Worm (Caenorhabditis elegans): Measurements from ENCODE around the gene exos-9.
A peak's percentile ranks its signal among the peaks of the same experiment; 100 is the strongest.

Gene exos-9

ce11 chrIII:7180613-7181012 is 17.3 kb downstream of the exos-9 start, which contains the start of gene ndab-2:
TSS of gene ndab-2 (plus strand) at chrIII:7180752.
- TF ChIP-seq lin-39 (tag; optimal IDR thresholded peaks at IDR 0.05): no peak
- TF ChIP-seq rbr-2 (tag; optimal IDR thresholded peaks at IDR 0.05): no peak
- TF ChIP-seq ceh-82 (tag; optimal IDR thresholded peaks at IDR 0.05): no peak
- no peak for TF ChIP-seq daf-8 (GFP tag; IDR thresholded peaks at IDR 0.05)
- TF ChIP-seq ceh-20 (GFP tag; IDR thresholded peaks at IDR 0.05): no peak
- 0 out of 4 replicates have a peak, but pooled peaks have one; percentile 23 to 55 for TF ChIP-seq madf-5 (GFP tag; IDR thresholded peaks at IDR 0.05)
- peak; percentile 52 for TF ChIP-seq pha-4 (GFP tag; IDR thresholded peaks at IDR 0.05)
- no peak for TF ChIP-seq pha-4 (tag; optimal IDR thresholded peaks at IDR 0.05)
- TF ChIP-seq ama-1 (optimal IDR thresholded peaks at IDR 0.05): peak; percentile 82
- TF ChIP-seq mxl-2 (GFP tag; conservative IDR thresholded peaks at IDR 0.05): no peak
- TF ChIP-seq ceh-32 (tag; optimal IDR thresholded peaks at IDR 0.05; ENCODE audit: poor library complexity): no peak
- TF ChIP-seq php-3 (GFP tag; IDR thresholded peaks at IDR 0.05): no peak
- TF ChIP-seq Y75B8A.6 (GFP tag; IDR thresholded peaks at IDR 0.05): no peak
- TF ChIP-seq zip-2 (tag; optimal IDR thresholded peaks at IDR 0.05): no peak
- TF ChIP-seq duxl-1 (tag; optimal IDR thresholded peaks at IDR 0.05; ENCODE audit: poor library complexity): no peak
- TF ChIP-seq unc-62 (GFP tag; optimal IDR thresholded peaks at IDR 0.05 in 1 of 2): peak in 1 of 2 experiments; percentile 17
- TF ChIP-seq unc-62 (tag; optimal IDR thresholded peaks at IDR 0.05): no peak
- peak; percentile 34 for TF ChIP-seq mes-2 (tag; optimal IDR thresholded peaks at IDR 0.05; ENCODE audit: poor library complexity, severe bottlenecking)
- TF ChIP-seq hif-1 (tag; optimal IDR thresholded peaks at IDR 0.05): no peak
- TF ChIP-seq sdz-12 (GFP tag; optimal IDR thresholded peaks at IDR 0.05): no peak
- TF ChIP-seq snpc-1.2 (GFP tag; IDR thresholded peaks at IDR 0.05): peak; percentile 56; the same call in 1 of the 2 replicates
- peak; percentile 69; the same call in 1 of the 2 replicates for TF ChIP-seq Y105C5A.15 (GFP tag; IDR thresholded peaks at IDR 0.05)
- TF ChIP-seq Y48G9A.11 (GFP tag; IDR thresholded peaks at IDR 0.05): peak; percentile 51; the same call in 1 of the 2 replicates
- TF ChIP-seq ztf-11 (tag; optimal IDR thresholded peaks at IDR 0.05): no peak
- TF ChIP-seq nhr-237 (tag; optimal IDR thresholded peaks at IDR 0.05): no peak
- no peak for TF ChIP-seq mxl-3 (GFP tag; optimal IDR thresholded peaks at IDR 0.05)
- 0 out of 2 replicates have a peak, but pooled peaks have one; percentile 39 for TF ChIP-seq ctbp-1 (GFP tag; IDR thresholded peaks at IDR 0.05)
- TF ChIP-seq ZK546.5 (tag; optimal IDR thresholded peaks at IDR 0.05): no peak
- TF ChIP-seq egl-43 (GFP tag; IDR thresholded peaks at IDR 0.05): peak; percentile 67; the same call in 1 of the 2 replicates
- TF ChIP-seq lin-38 (GFP tag; IDR thresholded peaks at IDR 0.05): peak; percentile 53
- TF ChIP-seq lsy-2 (tag; optimal IDR thresholded peaks at IDR 0.05): peak in 1 of 2 experiments; percentile 14
- TF ChIP-seq nhr-6 (tag; optimal IDR thresholded peaks at IDR 0.05): no peak
- no peak for TF ChIP-seq saeg-2 (GFP tag; IDR thresholded peaks at IDR 0.05)
- TF ChIP-seq ZK337.2 (GFP tag; IDR thresholded peaks at IDR 0.05): no peak
- no peak for TF ChIP-seq set-16 (GFP tag; IDR thresholded peaks at IDR 0.05)

- no peak for TF ChIP-seq vab-7 (GFP tag; IDR thresholded peaks at IDR 0.05)
- no peak for TF ChIP-seq ZK337.2 (GFP tag; IDR thresholded peaks at IDR 0.05)
- TF ChIP-seq F37D6.2 (tag; optimal IDR thresholded peaks at IDR 0.05): peak; percentile 57
- TF ChIP-seq mdl-1 (tag; optimal IDR thresholded peaks at IDR 0.05): peak in 1 of 2 experiments; percentile 16
- TF ChIP-seq Y75B8A.6 (GFP tag; IDR thresholded peaks at IDR 0.05): no peak
- TF ChIP-seq T20F7.1 (GFP tag; optimal IDR thresholded peaks at IDR 0.05): peak; percentile 90
- no peak for TF ChIP-seq daf-19 (GFP tag; conservative IDR thresholded peaks at IDR 0.05)
- TF ChIP-seq T26A8.4 (GFP tag; IDR thresholded peaks at IDR 0.05): peak; percentile 59; the same call in 1 of the 2 replicates
- TF ChIP-seq ctbp-1 (GFP tag; IDR thresholded peaks at IDR 0.05): no peak
- no peak for TF ChIP-seq attf-4 (tag; optimal IDR thresholded peaks at IDR 0.05)
- TF ChIP-seq cey-2 (tag; optimal IDR thresholded peaks at IDR 0.05; ENCODE audit: borderline replicate concordance, insufficient read depth): no peak
- 0 out of 2 replicates have a peak, but pooled peaks have one; percentile 28 for TF ChIP-seq arid-1 (GFP tag; conservative IDR thresholded peaks at IDR 0.05)
- TF ChIP-seq unc-39 (tag; optimal IDR thresholded peaks at IDR 0.05): no peak
- no peak for TF ChIP-seq tag-97 (GFP tag; IDR thresholded peaks at IDR 0.05)
- no peak for TF ChIP-seq ceh-32 (tag; optimal IDR thresholded peaks at IDR 0.05; ENCODE audit: poor library complexity)
- TF ChIP-seq lin-39 (tag; optimal IDR thresholded peaks at IDR 0.05): no peak
- peak; percentile 21 for TF ChIP-seq jun-1 (tag; optimal IDR thresholded peaks at IDR 0.05)
- no peak for TF ChIP-seq F26F4.8 (GFP tag; conservative IDR thresholded peaks at IDR 0.05)
- no peak for TF ChIP-seq unc-130 (GFP tag; optimal IDR thresholded peaks at IDR 0.05)
Observed at ce11 chrIII:7179538-7180301, 18.2 kb downstream of the exos-9 start, which contains the start of the genes rps-14 and rpl-36. TSS of gene rps-14 (minus strand) at chrIII:7179588. TSS of gene rpl-36 (plus strand) at chrIII:7180251.

All from whole organism, L4 larva.